Worm (Caenorhabditis elegans): ENCODE measurements around the gene T06A10.2.

T06A10.2 gene

ce11 chrIV:16926558-16926957, 31.2 kb downstream of the T06A10.2 start:
- no peak for TF ChIP-seq nhr-90 (tag; optimal IDR thresholded peaks at IDR 0.05; ENCODE audit: poor library complexity)
- TF ChIP-seq nhr-12 (tag; optimal IDR thresholded peaks at IDR 0.05), result no peak
- TF ChIP-seq aha-1 (tag; optimal IDR thresholded peaks at IDR 0.05), result no peak
- no peak for TF ChIP-seq unc-62 (GFP tag; optimal IDR thresholded peaks at IDR 0.05)
- no peak for TF ChIP-seq nhr-85 (tag)
- TF ChIP-seq elt-2 (tag; optimal IDR thresholded peaks at IDR 0.05), result no peak
- no peak for TF ChIP-seq skn-1 (tag; optimal IDR thresholded peaks at IDR 0.05)

- TF ChIP-seq jun-1 (tag; optimal IDR thresholded peaks at IDR 0.05) (no peak), sptf-1 (tag; optimal IDR thresholded peaks at IDR 0.05) (no peak), C34B4.2 (tag; optimal IDR thresholded peaks at IDR 0.05) (no peak), nhr-77 (tag; optimal IDR thresholded peaks at IDR 0.05) (no peak), nhr-237 (tag; optimal IDR thresholded peaks at IDR 0.05) (no peak)
Observed at ce11 chrIV:16931077-16931476, 35.7 kb downstream of the T06A10.2 start, which contains the start of gene Y116A8C.49. Y116A8C.49 (minus strand) TSS chrIV:16931177.

ce11 chrIV:16936053-16936452, 40.7 kb downstream of the T06A10.2 start:
- TF ChIP-seq aly-2 (tag; optimal IDR thresholded peaks at IDR 0.05) (no peak), elt-2 (tag; optimal IDR thresholded peaks at IDR 0.05) (no peak), ceh-90 (tag; optimal IDR thresholded peaks at IDR 0.05) (no peak), rnt-1 (tag; optimal IDR thresholded peaks at IDR 0.05) (no peak), mef-2 (tag; optimal IDR thresholded peaks at IDR 0.05) (no peak), fkh-4 (tag; optimal IDR thresholded peaks at IDR 0.05; ENCODE audit: borderline replicate concordance) (no peak), grh-1 (GFP tag; IDR thresholded peaks at IDR 0.05) (0 out of 2 replicates have a peak, but pooled peaks have one; percentile 34), sptf-1 (tag; optimal IDR thresholded peaks at IDR 0.05) (no peak)

- TF ChIP-seq lin-15B (tag; optimal IDR thresholded peaks at IDR 0.05) (no peak), ztf-4 (tag; optimal IDR thresholded peaks at IDR 0.05) (no peak), F16B12.6 (tag; optimal IDR thresholded peaks at IDR 0.05) (no peak), blmp-1 (tag; optimal IDR thresholded peaks at IDR 0.05) (no peak), sptf-1 (tag; optimal IDR thresholded peaks at IDR 0.05) (no peak), nhr-77 (tag; optimal IDR thresholded peaks at IDR 0.05) (no peak), elt-3 (tag; optimal IDR thresholded peaks at IDR 0.05) (no peak)
Observed at ce11 chrIV:16939001-16939400, 43.6 kb downstream of the T06A10.2 start, which contains the start of gene Y116A8C.10. Y116A8C.10 (minus strand) TSS chrIV:16939101.

All from whole organism, L1 larva.